Fruit fly (Drosophila melanogaster): ENCODE results near the gene rdx.
A peak's percentile ranks its signal among the peaks of the same experiment; 100 is the strongest.

The rdx gene

DNA sequence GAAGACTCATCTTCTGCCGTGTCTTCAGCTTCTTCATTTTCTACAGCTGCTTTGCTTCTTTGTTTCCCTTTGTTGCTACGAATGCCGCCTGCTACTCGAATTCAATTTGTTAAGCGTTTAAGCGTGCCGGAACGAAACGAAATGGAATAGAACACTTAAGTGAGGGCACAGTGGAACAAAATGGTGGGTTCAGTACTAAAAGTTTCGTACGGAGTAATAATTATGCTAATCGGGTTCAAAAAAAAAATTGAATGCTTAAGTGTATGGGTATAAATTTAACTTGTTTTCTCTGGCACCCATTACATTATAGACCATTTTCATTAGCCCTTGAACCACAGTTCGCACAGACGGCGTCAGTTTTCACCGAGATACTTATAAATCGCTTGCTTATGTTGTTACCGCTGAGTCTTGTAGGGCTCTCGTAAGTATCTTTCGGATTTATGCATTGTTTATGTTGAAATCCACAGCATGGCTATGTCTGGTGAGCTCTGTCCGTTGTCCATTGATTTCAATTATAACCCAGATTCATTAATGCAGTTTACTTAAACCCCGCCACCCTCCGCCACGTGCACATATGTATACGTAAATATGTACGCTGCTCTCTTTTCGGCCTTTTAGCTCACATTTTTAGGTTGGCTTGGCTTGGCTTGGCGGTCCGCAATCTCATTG, 19.2 kb downstream of the rdx start (continued):
- TF ChIP-seq grn (GFP tag; optimal IDR thresholded peaks at IDR 0.05): peak; percentile 27
- TF ChIP-seq HmgD (GFP tag; optimal IDR thresholded peaks at IDR 0.05): peak; percentile 73
- TF ChIP-seq Antp (GFP tag; optimal IDR thresholded peaks at IDR 0.05): peak; percentile 87
- TF ChIP-seq Oaz (GFP tag; IDR thresholded peaks at IDR 0.05): peak; percentile 81
- TF ChIP-seq jing (GFP tag; optimal IDR thresholded peaks at IDR 0.05): peak; percentile 70
- TF ChIP-seq CG7556 (GFP tag; optimal IDR thresholded peaks at IDR 0.05): peak; percentile 84
- TF ChIP-seq btn (GFP tag; optimal IDR thresholded peaks at IDR 0.05): peak; percentile 92
- TF ChIP-seq Hsf (GFP tag; optimal IDR thresholded peaks at IDR 0.05): peak; percentile 78
- TF ChIP-seq Ets65A (GFP tag): peak; percentile 97
- TF ChIP-seq her (GFP tag; optimal IDR thresholded peaks at IDR 0.05): peak; percentile 65
- TF ChIP-seq CG15601 (tag; optimal IDR thresholded peaks at IDR 0.05): peak; percentile 33
- TF ChIP-seq zen2 (GFP tag; IDR thresholded peaks at IDR 0.05; ENCODE audit: partially characterized antibody): no peak
- TF ChIP-seq CG7839 (tag; optimal IDR thresholded peaks at IDR 0.05): peak; percentile 96
- peak; percentile 71 for TF ChIP-seq D19B (GFP tag; optimal IDR thresholded peaks at IDR 0.05)
- TF ChIP-seq CG33557 (GFP tag; optimal IDR thresholded peaks at IDR 0.05): peak; percentile 60
- TF ChIP-seq Chrac-16 (GFP tag; optimal IDR thresholded peaks at IDR 0.05): peak; percentile 78
- TF ChIP-seq GATAe (GFP tag; conservative IDR thresholded peaks at IDR 0.05): peak; percentile 81
- TF ChIP-seq CG6765 (GFP tag; optimal IDR thresholded peaks at IDR 0.05): peak; percentile 77
- TF ChIP-seq pzg (GFP tag; optimal IDR thresholded peaks at IDR 0.05): peak; percentile 17
- TF ChIP-seq CG6813 (GFP tag; optimal IDR thresholded peaks at IDR 0.05): peak; percentile 94
- TF ChIP-seq Hmx (GFP tag; optimal IDR thresholded peaks at IDR 0.05): peak; percentile 14
- TF ChIP-seq Abd-B (GFP tag; optimal IDR thresholded peaks at IDR 0.05): peak; percentile 71
- peak; percentile 70 for TF ChIP-seq CG16815 (GFP tag; optimal IDR thresholded peaks at IDR 0.05)
- peak; percentile 21 for TF ChIP-seq CG3838 (GFP tag; optimal IDR thresholded peaks at IDR 0.05)
- TF ChIP-seq HLH4C (GFP tag; IDR thresholded peaks at IDR 0.05; ENCODE audit: partially characterized antibody): peak; percentile 43; the same call in 1 of the 3 replicates
- TF ChIP-seq CG6654 (GFP tag; optimal IDR thresholded peaks at IDR 0.05): peak; percentile 82
- TF ChIP-seq unc-4 (GFP tag; IDR thresholded peaks at IDR 0.05; ENCODE audit: partially characterized antibody): no peak
- TF ChIP-seq CG12769 (tag; optimal IDR thresholded peaks at IDR 0.05): peak; percentile 89
- TF ChIP-seq bab2 (GFP tag; optimal IDR thresholded peaks at IDR 0.05): peak; percentile 94
- peak; percentile 56 for TF ChIP-seq CG16813 (GFP tag; IDR thresholded peaks at IDR 0.05; ENCODE audit: partially characterized antibody)
- peak; percentile 92 for TF ChIP-seq CG6254 (GFP tag; optimal IDR thresholded peaks at IDR 0.05)
- TF ChIP-seq CG9817 (tag; optimal IDR thresholded peaks at IDR 0.05): peak; percentile 35
- peak; percentile 93 for TF ChIP-seq CG17829 (tag; optimal IDR thresholded peaks at IDR 0.05)
- TF ChIP-seq Six4 (GFP tag; optimal IDR thresholded peaks at IDR 0.05): peak; percentile 92
- peak; percentile 67 for TF ChIP-seq emc (GFP tag; optimal IDR thresholded peaks at IDR 0.05)
- TF ChIP-seq Hr3 (GFP tag; optimal IDR thresholded peaks at IDR 0.05): peak; percentile 71
- TF ChIP-seq NfI (GFP tag; optimal IDR thresholded peaks at IDR 0.05): peak; percentile 77
- TF ChIP-seq chm (GFP tag; IDR thresholded peaks at IDR 0.05): peak; percentile 98
- peak; percentile 65 for TF ChIP-seq CG10462 (GFP tag; optimal IDR thresholded peaks at IDR 0.05)
- TF ChIP-seq sd (tag; optimal IDR thresholded peaks at IDR 0.05): peak; percentile 57
- TF ChIP-seq CG4854 (GFP tag; optimal IDR thresholded peaks at IDR 0.05): peak; percentile 88
- TF ChIP-seq Aef1 (GFP tag; IDR thresholded peaks at IDR 0.05): peak; percentile 94
- TF ChIP-seq ind (GFP tag; optimal IDR thresholded peaks at IDR 0.05): peak; percentile 96
- TF ChIP-seq aop (GFP tag; IDR thresholded peaks at IDR 0.05): peak; percentile 71
- peak; percentile 21 for TF ChIP-seq CG3065 (GFP tag; optimal IDR thresholded peaks at IDR 0.05)
- TF ChIP-seq tio (GFP tag; optimal IDR thresholded peaks at IDR 0.05): peak; percentile 69
- TF ChIP-seq CG9876 (GFP tag; optimal IDR thresholded peaks at IDR 0.05): peak; percentile 15
- peak; percentile 41 for TF ChIP-seq Bteb2 (GFP tag; optimal IDR thresholded peaks at IDR 0.05)
- peak; percentile 76 for TF ChIP-seq Lim3 (GFP tag; IDR thresholded peaks at IDR 0.05)
- peak; percentile 97 for TF ChIP-seq CG6689 (GFP tag; IDR thresholded peaks at IDR 0.05)

Measured in whole organism, embryonic.